Fruit fly (Drosophila melanogaster): ENCODE data around the gene CG10237.

The CG10237 gene

DNA sequence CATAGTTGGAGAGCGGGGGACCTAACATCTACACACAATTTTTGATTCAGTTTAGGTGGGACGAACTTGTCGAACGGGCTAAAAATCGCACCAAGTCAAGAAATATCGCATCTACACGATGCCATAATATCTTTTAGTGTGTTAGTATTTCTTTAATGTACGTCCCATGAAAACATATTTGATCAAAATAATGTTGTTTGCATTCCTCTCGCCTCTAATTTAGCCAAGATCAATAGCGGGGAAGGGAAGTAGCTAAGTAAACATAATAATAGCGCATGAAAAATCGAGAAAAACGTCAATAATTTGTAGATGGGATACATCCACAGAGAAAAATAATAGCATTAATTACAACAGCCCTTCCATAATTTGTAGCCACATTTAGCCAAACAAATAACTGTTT, 30.6 kb downstream of the CG10237 start:
- no peak for TF ChIP-seq EcR (GFP tag; optimal IDR thresholded peaks at IDR 0.05)
- TF ChIP-seq Dll (optimal IDR thresholded peaks at IDR 0.05), result no peak
- no peak for TF ChIP-seq pan (optimal IDR thresholded peaks at IDR 0.05)
- no peak for TF ChIP-seq psq (optimal IDR thresholded peaks at IDR 0.05)

DNA sequence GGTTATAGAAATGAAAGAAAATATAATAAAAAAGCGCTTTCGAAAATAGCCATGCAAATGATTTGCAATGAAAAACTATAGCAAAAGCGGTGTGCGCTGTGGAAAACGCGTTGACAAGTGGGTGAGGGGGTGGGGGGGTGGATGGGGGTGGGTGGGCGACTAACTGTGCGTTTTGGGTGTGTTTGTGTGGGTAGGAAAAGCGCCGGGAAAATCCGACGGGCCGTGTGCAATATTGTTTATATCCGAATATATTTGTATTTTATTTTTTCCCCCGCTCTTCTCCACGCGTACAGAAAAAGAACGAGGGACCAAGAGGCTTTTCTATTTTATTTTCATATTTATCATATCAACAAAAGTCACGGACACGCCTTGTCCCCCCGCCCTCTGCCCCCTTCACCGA, 36.1 kb downstream of the CG10237 start:
- TF ChIP-seq Dll (optimal IDR thresholded peaks at IDR 0.05) (no peak), pan (optimal IDR thresholded peaks at IDR 0.05) (no peak), CG8478 (optimal IDR thresholded peaks at IDR 0.05) (no peak), psq (optimal IDR thresholded peaks at IDR 0.05) (no peak), EcR (GFP tag; optimal IDR thresholded peaks at IDR 0.05) (no peak)

DNA sequence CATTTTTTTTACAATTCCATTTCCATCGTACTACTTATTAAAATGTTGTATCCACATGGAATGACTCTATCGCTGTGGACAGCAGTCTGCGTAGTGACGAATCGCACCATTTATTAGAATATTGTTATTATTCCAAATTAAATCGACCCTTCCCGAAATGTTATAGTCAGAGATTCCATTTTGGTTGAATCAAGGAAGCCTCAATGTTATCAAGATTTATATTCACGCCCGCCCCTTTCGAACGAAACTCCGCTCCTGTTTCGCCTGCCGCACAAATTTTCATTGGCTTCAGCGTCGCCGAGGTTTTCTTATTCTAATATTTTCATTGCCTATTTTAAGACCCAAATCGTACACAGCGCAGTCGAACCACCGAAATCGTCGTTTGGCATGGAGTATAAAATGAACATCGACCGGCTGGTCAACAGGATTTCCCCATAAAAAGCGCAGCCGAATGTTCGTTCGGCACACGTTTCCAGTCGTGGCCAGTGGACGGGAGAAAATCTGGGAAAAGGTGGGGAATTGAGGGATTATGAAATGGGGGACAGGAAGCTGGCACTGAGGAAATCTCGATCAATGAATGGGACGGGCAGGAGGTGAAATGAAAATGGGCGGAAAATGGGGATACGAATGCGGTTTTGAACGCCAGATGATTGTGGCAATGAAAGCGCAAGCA, 36.7 kb downstream of the CG10237 start:
- no peak for TF ChIP-seq Dll (optimal IDR thresholded peaks at IDR 0.05)
- no peak for TF ChIP-seq EcR (GFP tag; optimal IDR thresholded peaks at IDR 0.05)

DNA sequence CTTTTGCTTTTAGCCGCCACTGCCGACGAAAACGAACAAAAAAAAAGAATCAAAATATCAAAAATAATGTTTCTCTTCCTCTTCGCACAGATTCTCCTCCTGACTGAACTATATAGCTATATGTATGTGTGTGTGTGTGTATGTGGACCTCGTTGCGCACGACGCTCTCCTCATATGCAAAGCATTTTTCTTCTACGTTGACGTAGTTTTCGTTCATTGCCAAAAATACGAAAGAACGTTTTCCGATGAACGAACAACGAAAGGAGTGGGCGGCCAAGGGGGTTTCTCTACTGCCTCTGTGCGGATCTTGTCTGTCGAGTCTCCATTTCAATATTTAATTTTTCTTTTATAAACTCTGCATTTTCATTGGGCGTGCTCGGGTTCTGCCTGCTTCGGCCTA, 37.7 kb downstream of the CG10237 start:
- TF ChIP-seq Dll (optimal IDR thresholded peaks at IDR 0.05) (no peak), CG8478 (optimal IDR thresholded peaks at IDR 0.05) (no peak), psq (optimal IDR thresholded peaks at IDR 0.05) (no peak), usp (GFP tag; optimal IDR thresholded peaks at IDR 0.05) (no peak), EcR (GFP tag; optimal IDR thresholded peaks at IDR 0.05) (no peak), pan (optimal IDR thresholded peaks at IDR 0.05) (no peak)

DNA sequence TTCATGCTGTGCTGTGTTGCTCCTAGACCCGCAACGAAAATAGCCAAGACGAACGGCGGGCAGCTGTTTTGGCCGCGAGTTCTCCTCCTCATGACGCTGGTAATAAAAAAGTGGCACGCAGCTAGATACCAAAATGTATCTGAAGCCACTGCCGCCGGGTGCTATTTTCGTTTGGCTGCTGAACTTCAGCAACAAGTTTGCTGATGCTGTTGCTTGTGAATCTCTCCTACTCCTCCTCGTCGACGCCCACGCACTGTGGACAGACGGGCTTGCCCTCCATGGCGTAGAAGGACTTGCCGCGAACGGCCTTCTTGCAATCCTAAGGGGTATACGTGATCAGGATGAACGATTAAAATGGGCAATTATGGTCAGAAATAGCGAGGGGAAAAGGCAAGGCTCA, 39.1 kb downstream of the CG10237 start:
- TF ChIP-seq psq (optimal IDR thresholded peaks at IDR 0.05) (no peak), EcR (GFP tag; optimal IDR thresholded peaks at IDR 0.05) (no peak), Dll (optimal IDR thresholded peaks at IDR 0.05) (no peak), CG8478 (optimal IDR thresholded peaks at IDR 0.05) (no peak), usp (GFP tag; optimal IDR thresholded peaks at IDR 0.05) (no peak), pan (optimal IDR thresholded peaks at IDR 0.05) (no peak)

DNA sequence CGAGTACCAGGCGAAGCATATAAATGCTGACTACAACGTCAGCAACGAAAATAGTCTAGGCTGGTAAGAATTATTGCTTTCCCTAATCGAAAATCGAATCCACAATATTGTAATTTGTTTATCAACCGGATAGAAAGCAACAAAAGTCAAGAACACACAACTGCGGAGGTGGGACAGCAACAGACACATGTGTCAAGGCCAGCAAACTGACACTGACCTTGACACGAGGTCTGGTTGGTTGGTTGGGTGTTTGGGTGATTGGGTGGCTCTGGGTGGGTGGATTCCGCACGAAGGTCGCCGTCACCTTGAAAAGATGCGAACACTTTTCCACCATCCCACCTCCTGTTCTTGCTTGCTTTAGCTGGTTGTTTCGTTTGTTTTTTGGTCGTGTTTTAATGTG, 39.9 kb downstream of the CG10237 start:
- TF ChIP-seq psq (optimal IDR thresholded peaks at IDR 0.05) (no peak), pan (optimal IDR thresholded peaks at IDR 0.05) (no peak), EcR (GFP tag; optimal IDR thresholded peaks at IDR 0.05) (no peak), usp (GFP tag; optimal IDR thresholded peaks at IDR 0.05) (no peak), Dll (optimal IDR thresholded peaks at IDR 0.05) (no peak), CG8478 (optimal IDR thresholded peaks at IDR 0.05) (no peak)

DNA sequence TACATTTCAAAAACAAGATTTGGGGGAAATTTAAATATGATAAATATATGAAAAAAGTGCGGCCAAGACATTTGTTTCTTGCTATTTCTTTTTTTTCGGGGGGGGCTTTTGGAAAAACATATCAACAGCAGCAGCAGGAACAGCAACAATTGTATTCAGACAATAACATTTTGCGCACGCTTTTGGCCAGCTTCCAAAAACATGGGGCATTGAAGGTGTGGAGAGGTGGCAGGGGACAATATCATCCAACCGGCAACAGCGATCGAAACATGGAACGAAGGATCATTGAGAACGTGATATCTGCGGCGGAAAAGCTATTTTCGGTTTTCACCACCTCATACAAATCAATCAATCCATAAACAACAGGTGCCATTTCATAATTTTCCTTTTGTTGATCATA, 40.6 kb downstream of the CG10237 start:
- TF ChIP-seq usp (GFP tag; optimal IDR thresholded peaks at IDR 0.05), result no peak
- TF ChIP-seq pan (optimal IDR thresholded peaks at IDR 0.05), result no peak
- TF ChIP-seq CG8478 (optimal IDR thresholded peaks at IDR 0.05), result no peak
- no peak for TF ChIP-seq Dll (optimal IDR thresholded peaks at IDR 0.05)
- TF ChIP-seq EcR (GFP tag; optimal IDR thresholded peaks at IDR 0.05), result no peak
- TF ChIP-seq psq (optimal IDR thresholded peaks at IDR 0.05), result no peak

DNA sequence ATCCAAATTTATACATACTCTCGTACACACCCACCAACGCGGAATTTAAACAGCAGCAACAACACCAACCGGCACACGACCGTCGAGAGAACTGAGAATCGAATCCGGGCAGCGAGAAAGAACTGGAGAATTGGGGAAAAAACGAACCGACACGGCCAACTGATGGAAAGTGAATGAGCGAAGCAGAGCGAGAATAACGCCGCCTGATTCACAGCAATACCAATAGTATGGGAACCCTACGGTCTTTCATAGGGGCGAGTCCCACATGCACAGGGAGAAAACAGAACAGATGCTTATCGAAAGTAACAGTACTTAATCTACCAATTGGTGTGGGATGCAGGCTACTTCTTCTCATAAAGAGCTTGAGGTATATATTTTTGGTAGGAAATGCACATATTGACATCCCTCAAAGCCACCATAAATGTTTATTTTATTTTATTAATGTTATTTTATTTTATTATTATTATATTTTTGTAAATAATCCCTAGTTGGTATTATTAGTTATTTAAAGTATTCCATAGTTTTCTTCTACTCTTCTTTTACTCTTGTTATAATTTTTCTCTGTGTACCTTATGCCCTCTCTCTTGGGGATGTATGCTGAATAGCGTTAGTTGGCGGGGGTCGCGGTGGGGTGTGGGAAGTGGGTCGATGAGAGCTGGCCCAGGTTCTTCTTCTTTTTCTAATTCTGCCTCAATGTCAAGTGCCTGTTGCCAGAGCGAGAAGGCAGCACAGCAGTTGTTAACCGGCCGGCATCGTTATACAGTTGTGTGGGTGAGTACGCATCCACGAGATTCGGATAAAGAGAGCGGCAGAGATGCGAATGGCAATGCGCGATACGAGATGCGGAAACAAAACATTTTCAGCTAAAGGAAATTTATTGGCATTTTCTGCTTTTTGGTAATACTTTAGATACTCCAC, 44.0 kb downstream of the CG10237 start, which contains the start of gene CG17544:
TSS of gene CG17544 (minus strand) at position 177 of the 918 bp plus-strand sequence.
- TF ChIP-seq Dll (optimal IDR thresholded peaks at IDR 0.05) (no peak), psq (optimal IDR thresholded peaks at IDR 0.05) (no peak), usp (GFP tag; optimal IDR thresholded peaks at IDR 0.05) (no peak), pan (optimal IDR thresholded peaks at IDR 0.05) (no peak), EcR (GFP tag; optimal IDR thresholded peaks at IDR 0.05) (no peak), CG8478 (optimal IDR thresholded peaks at IDR 0.05) (no peak)

DNA sequence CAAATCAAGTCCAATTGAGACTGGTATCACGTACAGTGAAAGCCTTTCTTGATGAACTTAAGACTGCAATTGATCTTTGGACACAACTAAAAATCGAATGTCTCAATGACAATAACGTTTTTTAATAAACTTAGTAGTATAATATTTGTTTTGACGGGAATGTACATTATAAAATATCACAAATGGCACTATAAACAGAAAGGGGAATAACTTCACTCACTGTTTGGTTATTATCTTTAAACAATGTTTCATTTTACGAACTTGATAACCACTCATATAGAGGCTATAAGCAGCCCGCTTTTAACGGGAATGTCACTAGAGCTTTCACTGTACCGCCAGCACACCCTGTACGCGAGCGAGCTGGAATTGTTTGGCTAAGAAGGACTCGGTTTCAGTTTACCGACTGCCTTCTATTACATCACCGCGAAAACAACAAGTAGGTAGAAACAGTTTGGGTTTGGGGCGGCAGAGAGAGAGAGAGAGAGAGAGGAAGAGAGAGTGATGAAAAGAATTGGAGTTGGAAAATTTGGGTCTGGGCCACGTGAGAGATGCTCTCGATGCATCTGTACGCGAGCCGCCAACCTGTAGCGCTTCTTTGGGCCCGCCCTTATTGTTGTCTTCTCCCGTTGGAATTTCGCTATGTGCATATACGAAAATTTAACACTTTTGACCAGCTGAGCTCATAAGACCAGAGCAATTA, 44.8 kb downstream of the CG10237 start:
- TF ChIP-seq usp (GFP tag; optimal IDR thresholded peaks at IDR 0.05), result no peak
- TF ChIP-seq psq (optimal IDR thresholded peaks at IDR 0.05), result no peak
- TF ChIP-seq EcR (GFP tag; optimal IDR thresholded peaks at IDR 0.05), result no peak
- TF ChIP-seq CG8478 (optimal IDR thresholded peaks at IDR 0.05), result no peak
- no peak for TF ChIP-seq pan (optimal IDR thresholded peaks at IDR 0.05)
- TF ChIP-seq Dll (optimal IDR thresholded peaks at IDR 0.05), result peak; percentile 54

DNA sequence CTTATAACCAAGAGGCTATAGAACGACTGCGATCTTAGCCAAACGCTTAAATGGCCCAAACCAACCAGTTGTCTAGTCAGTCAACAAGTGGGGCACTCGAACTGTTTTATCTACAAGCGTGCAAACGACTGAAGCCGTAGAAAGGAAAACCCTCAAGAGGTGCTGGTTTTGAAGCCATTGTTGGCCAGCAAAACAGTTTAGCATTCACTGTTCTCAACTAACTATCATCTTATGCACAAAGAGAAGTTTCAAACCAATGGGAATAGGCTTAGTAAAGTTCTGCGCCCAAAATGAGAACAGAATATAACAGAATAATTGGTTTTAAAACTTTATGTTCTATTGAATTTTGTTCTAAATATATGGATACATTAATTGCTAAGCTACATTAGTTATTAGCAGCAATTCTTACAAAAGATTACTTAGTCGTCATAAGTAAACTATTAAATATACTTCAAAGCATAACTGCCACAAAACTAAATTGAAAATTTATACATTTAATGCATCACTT, 48.8 kb downstream of the CG10237 start, which contains the start of gene CG31798:
TSS of gene CG31798 (plus strand) at position 458 of the 508 bp plus-strand sequence.
- TF ChIP-seq pan (optimal IDR thresholded peaks at IDR 0.05) (no peak), Dll (optimal IDR thresholded peaks at IDR 0.05) (no peak), CG8478 (optimal IDR thresholded peaks at IDR 0.05) (no peak), EcR (GFP tag; optimal IDR thresholded peaks at IDR 0.05) (no peak), usp (GFP tag; optimal IDR thresholded peaks at IDR 0.05) (no peak), psq (optimal IDR thresholded peaks at IDR 0.05) (no peak)

DNA sequence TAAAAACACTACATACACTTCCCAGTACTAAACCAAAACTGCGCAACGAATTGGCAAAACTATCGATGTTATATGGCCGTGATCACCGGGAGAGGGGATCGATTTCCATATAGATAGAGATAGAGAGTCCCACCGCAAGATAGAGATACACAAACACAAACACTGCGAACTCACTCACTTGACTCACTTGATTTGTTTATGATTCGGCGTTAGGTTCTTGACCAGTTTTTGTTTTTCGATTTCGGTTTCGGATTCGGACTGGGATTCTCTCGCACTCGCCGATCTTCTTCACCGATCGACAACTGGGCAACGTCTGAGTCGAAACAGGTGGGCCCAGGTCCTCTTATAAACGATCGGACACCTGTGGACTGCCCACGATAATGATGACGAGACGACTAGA, 52.8 kb downstream of the CG10237 start, which contains the start of gene CG17549:
TSS of gene CG17549 (minus strand) at position 327 of the 400 bp plus-strand sequence.
- TF ChIP-seq EcR (GFP tag; optimal IDR thresholded peaks at IDR 0.05), result no peak
- TF ChIP-seq Dll (optimal IDR thresholded peaks at IDR 0.05), result no peak
- TF ChIP-seq pan (optimal IDR thresholded peaks at IDR 0.05), result no peak
- TF ChIP-seq psq (optimal IDR thresholded peaks at IDR 0.05), result no peak
- TF ChIP-seq CG8478 (optimal IDR thresholded peaks at IDR 0.05), result no peak
- TF ChIP-seq usp (GFP tag; optimal IDR thresholded peaks at IDR 0.05), result no peak
